Fruit fly (Drosophila melanogaster) whole organism, embryonic: Measurements from ENCODE around the gene CG33181.

Experiments used
- Abd-B ChIP-seq: fragments of 200-800 bp; sonication (Bioruptor generic); optimal IDR thresholded peaks from 2 replicates; lab custom pipeline; 2018; ENCODE audit warnings: missing biosample characterization, mild to moderate bottlenecking, missing genetic modification characterization, moderate library complexity
- Awh ChIP-seq: fragments of 200-800 bp; sonication (Bioruptor generic); IDR thresholded peaks from 2 replicates; pipeline ENCODE4, ENCODE4 v1.3.6; 2022; ENCODE audit warnings: missing biosample characterization, missing genetic modification characterization
- CG10267 ChIP-seq: fragments of 200-800 bp; sonication (Bioruptor generic); optimal IDR thresholded peaks from 2 replicates; lab custom pipeline; 2018; ENCODE audit warnings: missing biosample characterization, mild to moderate bottlenecking, missing genetic modification characterization, moderate library complexity
- CG10366 ChIP-seq: fragments of 200-800 bp; sonication (Bioruptor generic); IDR thresholded peaks from 2 replicates; pipeline ENCODE4 v1.3.6; 2022; ENCODE audit warnings: missing biosample characterization, missing genetic modification characterization
- CG11247 ChIP-seq: fragments of 200-800 bp; sonication (Bioruptor generic); IDR thresholded peaks from 2 replicates; pipeline ENCODE4 v1.3.6; 2022; ENCODE audit warnings: missing biosample characterization, missing genetic modification characterization
- CG1233 ChIP-seq: fragments of 200-800 bp; sonication (Bioruptor generic); optimal IDR thresholded peaks from 4 replicates; lab custom pipeline; 2018; ENCODE audit warnings: missing biosample characterization, mild to moderate bottlenecking, missing genetic modification characterization
- CG12391 ChIP-seq: fragments of 200-800 bp; sonication (Bioruptor generic); optimal IDR thresholded peaks from 3 replicates; lab custom pipeline; 2018; ENCODE audit warnings: missing biosample characterization, mild to moderate bottlenecking, missing genetic modification characterization, moderate library complexity
- CG13287 ChIP-seq: fragments of 200-800 bp; sonication (Bioruptor generic); IDR thresholded peaks from 2 replicates; pipeline ENCODE4 v1.3.6; 2022; ENCODE audit warnings: missing biosample characterization, missing genetic modification characterization; ENCODE audit not compliant: partially characterized antibody
- CG14014 ChIP-seq: fragments of 200-800 bp; sonication (Bioruptor generic); IDR thresholded peaks from 2 replicates; pipeline ENCODE4 v1.3.6; 2022; ENCODE audit warnings: missing biosample characterization, missing genetic modification characterization
- CG14667 ChIP-seq: fragments of 200-800 bp; sonication (Bioruptor generic); IDR thresholded peaks from 2 replicates; pipeline ENCODE4 v1.3.6; 2022; ENCODE audit warnings: missing biosample characterization, missing genetic modification characterization
- CG14710 ChIP-seq: fragments of 200-800 bp; sonication (Bioruptor generic); optimal IDR thresholded peaks from 3 replicates; lab custom pipeline; 2019; ENCODE audit warnings: missing biosample characterization, mild to moderate bottlenecking, missing genetic modification characterization, moderate library complexity
- CG1529 ChIP-seq: fragments of 200-800 bp; sonication (Bioruptor generic); optimal IDR thresholded peaks from 3 replicates; lab custom pipeline; 2018; ENCODE audit warnings: missing biosample characterization, missing genetic modification characterization
- CG18476 ChIP-seq: fragments of 200-800 bp; sonication (Bioruptor generic); optimal IDR thresholded peaks from 2 replicates; lab custom pipeline; 2016; ENCODE audit warnings: missing biosample characterization, mild to moderate bottlenecking, missing genetic modification characterization
- CG2120 ChIP-seq: fragments of 200-800 bp; sonication (Bioruptor generic); optimal IDR thresholded peaks from 3 replicates; lab custom pipeline; 2016; ENCODE audit warnings: missing biosample characterization, missing genetic modification characterization
- CG30403 ChIP-seq: fragments of 200-800 bp; sonication (Bioruptor generic); optimal IDR thresholded peaks from 3 replicates; lab custom pipeline; 2016; ENCODE audit warnings: missing biosample characterization, missing genetic modification characterization
- CG42726 ChIP-seq: fragments of 200-800 bp; sonication (Bioruptor generic); IDR thresholded peaks from 2 replicates; pipeline ENCODE4 v1.3.6; 2022; ENCODE audit warnings: missing biosample characterization, missing genetic modification characterization; ENCODE audit not compliant: partially characterized antibody
- CG43689 ChIP-seq: fragments of 200-800 bp; sonication (Bioruptor generic); IDR thresholded peaks from 2 replicates; pipeline ENCODE4 v1.3.6; 2022; ENCODE audit warnings: missing biosample characterization, missing genetic modification characterization
- CG6791 ChIP-seq: fragments of 200-800 bp; sonication (Bioruptor generic); IDR thresholded peaks from 3 replicates; pipeline ENCODE4 v1.3.6; 2022; ENCODE audit warnings: missing biosample characterization, missing genetic modification characterization; ENCODE audit not compliant: partially characterized antibody
- CG7745 ChIP-seq: fragments of 200-800 bp; sonication (Bioruptor generic); optimal IDR thresholded peaks from 2 replicates; lab custom pipeline; 2018; ENCODE audit warnings: missing biosample characterization, mild to moderate bottlenecking, missing genetic modification characterization, moderate library complexity
- CG7928 ChIP-seq: fragments of 200-800 bp; sonication (Bioruptor generic); optimal IDR thresholded peaks from 2 replicates; lab custom pipeline; 2017; ENCODE audit warnings: missing biosample characterization, mild to moderate bottlenecking, missing genetic modification characterization
- E2f1 ChIP-seq: fragments of 200-800 bp; sonication (Bioruptor generic); IDR thresholded peaks from 2 replicates; pipeline ENCODE4 v1.3.6; 2022; ENCODE audit warnings: missing biosample characterization, missing genetic modification characterization
- E2f2 ChIP-seq: fragments of 200-800 bp; sonication (Bioruptor generic); IDR thresholded peaks from 2 replicates; pipeline ENCODE4 v1.3.6; 2022; ENCODE audit warnings: missing biosample characterization, missing genetic modification characterization
- HLH4C ChIP-seq: fragments of 200-800 bp; sonication (Bioruptor generic); IDR thresholded peaks from 3 replicates; pipeline ENCODE4 v1.3.6; 2022; ENCODE audit warnings: missing biosample characterization, missing genetic modification characterization; ENCODE audit not compliant: partially characterized antibody
- Lhr ChIP-seq: fragments of 200-800 bp; sonication (Bioruptor generic); optimal IDR thresholded peaks from 3 replicates; lab custom pipeline; 2017; ENCODE audit warnings: mild to moderate bottlenecking, missing biosample characterization, missing genetic modification reagents, missing genetic modification characterization
- MBD-R2 ChIP-seq: fragments of 200-800 bp; sonication (Bioruptor generic); IDR thresholded peaks from 2 replicates; pipeline ENCODE4 v1.3.6; 2022; ENCODE audit warnings: missing biosample characterization, missing genetic modification characterization
- MESR4 ChIP-seq: fragments of 200-800 bp; sonication (Bioruptor generic); optimal IDR thresholded peaks from 2 replicates; lab custom pipeline; 2018; ENCODE audit warnings: missing biosample characterization, mild to moderate bottlenecking, missing genetic modification characterization, moderate library complexity
- Max ChIP-seq: fragments of 200-800 bp; sonication (Bioruptor generic); optimal IDR thresholded peaks from 2 replicates; lab custom pipeline; 2016; ENCODE audit warnings: missing biosample characterization, mild to moderate bottlenecking, missing genetic modification characterization
- NK7.1 ChIP-seq: fragments of 200-800 bp; sonication (Bioruptor generic); optimal IDR thresholded peaks from 3 replicates; lab custom pipeline; 2016; ENCODE audit warnings: missing biosample characterization, missing genetic modification characterization
- NfI ChIP-seq: fragments of 200-800 bp; sonication (Bioruptor generic); optimal IDR thresholded peaks from 3 replicates; lab custom pipeline; 2018; ENCODE audit warnings: missing biosample characterization, mild to moderate bottlenecking, missing genetic modification characterization, moderate library complexity
- Optix ChIP-seq: fragments of 200-800 bp; sonication (Bioruptor generic); IDR thresholded peaks from 3 replicates; pipeline ENCODE4 v1.3.6; 2022; ENCODE audit warnings: missing biosample characterization, missing genetic modification characterization
- Stat92E ChIP-seq, 3 experiments: fragments of >200 bp in 2 of 3; fragments of 200-800 bp in 1 of 3; sonication (Bioruptor generic) in 1 of 3; optimal IDR thresholded peaks; 2 replicates each; lab custom pipeline; 2017 to 2019; ENCODE audit warnings: missing biosample characterization in 3 of 3, missing genetic modification characterization in 3 of 3, mild to moderate bottlenecking in 1 of 3, moderate library complexity in 1 of 3
- chif ChIP-seq, 2 experiments: fragments of 200-800 bp; sonication (Bioruptor generic); optimal IDR thresholded peaks; 3 replicates each; lab custom pipeline; 2016; ENCODE audit warnings: missing biosample characterization in 2 of 2, missing genetic modification characterization in 2 of 2
- dimm ChIP-seq: fragments of 200-800 bp; sonication (Bioruptor generic); IDR thresholded peaks from 2 replicates; pipeline ENCODE4 v1.3.6; 2022; ENCODE audit warnings: missing biosample characterization, missing genetic modification characterization
- dmrt11E ChIP-seq: fragments of 200-800 bp; sonication (Bioruptor generic); optimal IDR thresholded peaks from 3 replicates; lab custom pipeline; 2018; ENCODE audit warnings: missing biosample characterization, mild to moderate bottlenecking, missing genetic modification characterization, moderate library complexity
- emc ChIP-seq: fragments of 200-800 bp; sonication (Bioruptor generic); optimal IDR thresholded peaks from 2 replicates; lab custom pipeline; 2016; ENCODE audit warnings: missing biosample characterization, missing genetic modification characterization
- fd102C ChIP-seq: fragments of 200-800 bp; sonication (Bioruptor generic); optimal IDR thresholded peaks from 2 replicates; lab custom pipeline; 2018; ENCODE audit warnings: missing biosample characterization, mild to moderate bottlenecking, missing genetic modification characterization, moderate library complexity
- ken ChIP-seq: fragments of 200-800 bp; sonication (Bioruptor generic); IDR thresholded peaks from 3 replicates; pipeline ENCODE4 v1.3.6; 2022; ENCODE audit warnings: missing biosample characterization, missing genetic modification characterization
- nerfin-1 ChIP-seq: fragments of 200-800 bp; sonication (Bioruptor generic); optimal IDR thresholded peaks from 3 replicates; lab custom pipeline; 2019; ENCODE audit warnings: missing biosample characterization, mild to moderate bottlenecking, missing genetic modification characterization, moderate library complexity
- nmo ChIP-seq: fragments of 200-800 bp; sonication (Bioruptor generic); optimal IDR thresholded peaks from 2 replicates; lab custom pipeline; 2018; ENCODE audit warnings: missing biosample characterization, mild to moderate bottlenecking, missing genetic modification characterization, moderate library complexity
- peb ChIP-seq: fragments of 200-800 bp; sonication (Bioruptor generic); IDR thresholded peaks from 2 replicates; pipeline ENCODE4 v1.3.6; 2022; ENCODE audit warnings: missing biosample characterization, missing genetic modification characterization
- phol ChIP-seq: fragments of 200-800 bp; sonication (Bioruptor generic); optimal IDR thresholded peaks from 3 replicates; lab custom pipeline; 2018; ENCODE audit warnings: missing biosample characterization, mild to moderate bottlenecking, missing genetic modification characterization, moderate library complexity
- ranshi ChIP-seq: fragments of 200-800 bp; sonication (Bioruptor generic); IDR thresholded peaks from 2 replicates; pipeline ENCODE4 v1.3.6; 2022; ENCODE audit warnings: missing biosample characterization, missing genetic modification characterization
- row ChIP-seq: fragments of 200-800 bp; sonication (Bioruptor generic); IDR thresholded peaks from 3 replicates; pipeline ENCODE4 v1.3.6; 2022; ENCODE audit warnings: missing biosample characterization, missing genetic modification characterization
- sens ChIP-seq: fragments of 200-800 bp; sonication (Bioruptor generic); peaks from one replicate; lab custom pipeline; 2016; ENCODE audit warnings: missing biosample characterization, missing genetic modification characterization
- sim ChIP-seq: fragments of 200-800 bp; sonication (Bioruptor generic); IDR thresholded peaks from 2 replicates; pipeline ENCODE4 v1.3.6; 2022; ENCODE audit warnings: missing biosample characterization, missing genetic modification characterization
- ssp ChIP-seq: fragments of 200-800 bp; sonication (Bioruptor generic); IDR thresholded peaks from 2 replicates; pipeline ENCODE4 v1.3.6; 2022; ENCODE audit warnings: missing biosample characterization, missing genetic modification characterization
- tin ChIP-seq: fragments of 200-800 bp; sonication (Bioruptor generic); optimal IDR thresholded peaks from 3 replicates; lab custom pipeline; 2016; ENCODE audit warnings: missing biosample characterization, missing genetic modification characterization
- tna ChIP-seq: fragments of 200-800 bp; sonication (Bioruptor generic); IDR thresholded peaks from 2 replicates; pipeline ENCODE4 v1.3.6; 2022; ENCODE audit warnings: missing biosample characterization, missing genetic modification characterization; ENCODE audit not compliant: partially characterized antibody
- z ChIP-seq: fragments of 200-800 bp; sonication (Bioruptor generic); IDR thresholded peaks from 3 replicates; pipeline ENCODE4 v1.3.6; 2022; ENCODE audit warnings: missing biosample characterization, missing genetic modification characterization

CG33181 gene

DNA sequence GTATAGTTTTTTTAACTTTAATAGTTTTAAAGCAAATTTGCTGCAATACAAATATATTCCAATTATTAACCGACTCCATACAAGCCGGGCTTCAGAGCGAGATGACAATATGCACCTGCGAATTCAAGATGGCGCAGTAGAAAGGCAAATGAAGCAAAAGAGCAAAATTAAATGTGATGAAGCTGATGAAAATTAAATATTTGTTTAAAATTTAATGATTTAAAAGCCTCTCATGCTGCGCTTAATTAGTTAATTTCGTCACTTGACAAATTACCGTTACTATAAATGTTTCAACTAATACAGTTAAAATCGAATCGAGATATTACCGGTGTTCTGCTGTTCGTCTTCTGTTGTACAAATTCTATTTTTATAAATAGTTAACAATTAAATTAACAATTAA lies at the start of gene CG33181:
Gene CG33181 (plus strand): TSS at position 301 of the 400 bp plus-strand sequence.
- TF ChIP-seq phol (tag; lab: Kevin White, UChicago) (peak; percentile 36), Max (GFP tag; lab: Kevin White, UChicago) (no peak), NK7.1 (GFP tag; lab: Kevin White, UChicago) (no peak), CG13287 (GFP tag; lab: Robert Waterston, UW) (no peak), CG14014 (GFP tag; lab: Robert Waterston, UW) (no peak), NfI (GFP tag; lab: Kevin White, UChicago) (no peak)

dm6 chrX:8442161-8442560 lies 47.0 kb upstream of the CG33181 start, which contains the start of gene CG12123:
Gene CG12123 (minus strand): TSS chrX:8442348.
- no peak for TF ChIP-seq Optix
- TF ChIP-seq HLH4C (GFP tag; lab: Robert Waterston, UW), result no peak
- TF ChIP-seq sens (GFP tag; lab: Kevin White, UChicago), result peak; percentile 21
- TF ChIP-seq peb (GFP tag; lab: Robert Waterston, UW), result no peak
- TF ChIP-seq emc (GFP tag; lab: Kevin White, UChicago), result no peak
- no peak for TF ChIP-seq CG43689 (GFP tag; lab: Robert Waterston, UW)
- no peak for TF ChIP-seq CG11247 (GFP tag; lab: Robert Waterston, UW)
- no peak for TF ChIP-seq CG10366 (GFP tag; lab: Robert Waterston, UW)
- TF ChIP-seq CG42726, result no peak
- no peak for TF ChIP-seq Lhr (GFP tag; lab: Kevin White, UChicago)
- no peak for TF ChIP-seq ssp
- no peak for TF ChIP-seq CG6791 (GFP tag; lab: Robert Waterston, UW)
- no peak for TF ChIP-seq CG30403 (GFP tag; lab: Kevin White, UChicago)
- no peak for TF ChIP-seq CG1233 (GFP tag; lab: Kevin White, UChicago)
- TF ChIP-seq E2f1, result 0 out of 2 replicates have a peak, but pooled peaks have one; percentile 16
- TF ChIP-seq CG12391 (tag; lab: Kevin White, UChicago), result no peak
- TF ChIP-seq nmo (GFP tag; lab: Kevin White, UChicago), result no peak
- no peak for TF ChIP-seq dimm (GFP tag; lab: Robert Waterston, UW)
- peak; percentile 61 for TF ChIP-seq MBD-R2
- no peak for TF ChIP-seq tin (GFP tag; lab: Kevin White, UChicago)
- TF ChIP-seq CG1529 (GFP tag; lab: Kevin White, UChicago), result no peak
- no peak for TF ChIP-seq fd102C (GFP tag; lab: Kevin White, UChicago)
- no peak for TF ChIP-seq tna (GFP tag; lab: Robert Waterston, UW)
- peak; percentile 85 for TF ChIP-seq E2f2
- no peak for TF ChIP-seq z (GFP tag; lab: Robert Waterston, UW)
- no peak for TF ChIP-seq Awh (GFP tag; lab: Robert Waterston, UW)
- TF ChIP-seq chif (GFP tag; optimal IDR thresholded peaks at IDR 0.05; lab: Kevin White, UChicago), result no peak
- TF ChIP-seq CG10267, result no peak
- no peak for TF ChIP-seq nerfin-1 (tag; lab: Kevin White, UChicago)
- no peak for TF ChIP-seq Abd-B (GFP tag; lab: Kevin White, UChicago)
- TF ChIP-seq CG7928, result no peak
- TF ChIP-seq Stat92E (GFP tag; optimal IDR thresholded peaks at IDR 0.05; lab: Kevin White, UChicago), result peak in 1 of 3 experiments; percentile 3
- peak; percentile 7 for TF ChIP-seq MESR4 (GFP tag; lab: Kevin White, UChicago)
- no peak for TF ChIP-seq CG7745 (tag; lab: Kevin White, UChicago)
- TF ChIP-seq ken, result no peak
- no peak for TF ChIP-seq CG14667 (GFP tag; lab: Robert Waterston, UW)
- TF ChIP-seq dmrt11E (tag; lab: Kevin White, UChicago), result no peak
- TF ChIP-seq ranshi (GFP tag; lab: Robert Waterston, UW), result no peak
- TF ChIP-seq sim (GFP tag; lab: Robert Waterston, UW), result no peak
- TF ChIP-seq CG18476, result no peak
- TF ChIP-seq row (GFP tag; lab: Robert Waterston, UW), result 0 out of 3 replicates have a peak, but pooled peaks have one; percentile 19
- no peak for TF ChIP-seq CG2120 (GFP tag; lab: Kevin White, UChicago)
- TF ChIP-seq CG14710 (tag; lab: Kevin White, UChicago), result peak; percentile 95
